Fruit fly (Drosophila melanogaster): ENCODE measurements around the gene CG5199.

dm6 chr3L:20405337-20405887 lies 47.3 kb downstream of the CG5199 start:
- TF ChIP-seq Hr39 (optimal IDR thresholded peaks at IDR 0.05), result no peak
- TF ChIP-seq HLH54F (GFP tag; optimal IDR thresholded peaks at IDR 0.05), result no peak
- no peak for TF ChIP-seq sr (GFP tag; IDR thresholded peaks at IDR 0.05)
